Worm (Caenorhabditis elegans): ENCODE measurements around the gene nlp-23.

DNA sequence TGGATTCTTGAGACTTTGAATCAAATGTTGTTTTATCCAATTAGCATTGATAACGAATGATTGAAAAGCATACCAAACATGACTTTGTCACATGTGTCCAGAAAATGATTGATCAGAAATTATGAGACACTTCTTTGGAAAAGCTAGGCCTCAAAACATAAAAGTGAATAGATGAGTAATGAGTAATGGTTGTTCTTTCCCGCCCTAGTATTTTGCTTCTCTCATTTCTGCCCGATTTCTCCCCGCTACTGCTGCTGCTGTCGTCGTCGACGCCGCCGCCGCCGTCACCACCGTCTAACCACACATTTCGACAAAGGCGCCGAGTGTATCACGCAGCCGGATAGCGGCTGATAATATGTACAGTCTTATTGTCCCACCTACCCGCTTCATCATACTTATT is 42.7 kb upstream of the nlp-23 start, which contains the start of gene F47G3.1:
- no peak for TF ChIP-seq zag-1 (tag; optimal IDR thresholded peaks at IDR 0.05)
- TF ChIP-seq nhr-76 (tag; optimal IDR thresholded peaks at IDR 0.05) = no peak
- TF ChIP-seq snpc-4 (tag; optimal IDR thresholded peaks at IDR 0.05) = no peak
- no peak for TF ChIP-seq ceh-88 (GFP tag; IDR thresholded peaks at IDR 0.05)
- TF ChIP-seq snu-23 (GFP tag; optimal IDR thresholded peaks at IDR 0.05) = no peak
- no peak for TF ChIP-seq nhr-90 (tag; optimal IDR thresholded peaks at IDR 0.05; ENCODE audit: poor library complexity)
- no peak for TF ChIP-seq mdl-1 (tag; optimal IDR thresholded peaks at IDR 0.05)
- no peak for TF ChIP-seq tlp-1 (tag; optimal IDR thresholded peaks at IDR 0.05)
- TF ChIP-seq ama-1 (optimal IDR thresholded peaks at IDR 0.05) = no peak
- no peak for TF ChIP-seq lin-13 (GFP tag; optimal IDR thresholded peaks at IDR 0.05)
- TF ChIP-seq ceh-82 (tag; optimal IDR thresholded peaks at IDR 0.05) = no peak
- TF ChIP-seq ces-1 (GFP tag; optimal IDR thresholded peaks at IDR 0.05) = no peak

Data from whole organism, L1 larva.